Worm (Caenorhabditis elegans): Measurements from ENCODE around the gene F22F7.3.

ce11 chrV:2159331-2159730, 48.9 kb downstream of the F22F7.3 start, which contains the start of gene C45H4.14:
- TF ChIP-seq ama-1 (optimal IDR thresholded peaks at IDR 0.05) (no peak), ceh-19 (GFP tag; optimal IDR thresholded peaks at IDR 0.05) (no peak), lin-11 (tag; optimal IDR thresholded peaks at IDR 0.05) (no peak), ets-4 (tag; optimal IDR thresholded peaks at IDR 0.05) (no peak)

Measured in whole organism, late embryonic.